Fruit fly (Drosophila melanogaster) whole organism, embryonic: ENCODE data around the gene Nrd1.

Experiments
- Bgb ChIP-seq: fragments of 200-800 bp; sonication (Bioruptor generic); IDR thresholded peaks from 2 replicates; pipeline ENCODE4 v1.3.6; 2022; ENCODE audit warnings: missing biosample characterization, missing genetic modification characterization; ENCODE audit not compliant: partially characterized antibody
- Bteb2 ChIP-seq: fragments of 200-800 bp; sonication (Bioruptor generic); optimal IDR thresholded peaks from 2 replicates; lab custom pipeline; 2016; ENCODE audit warnings: missing biosample characterization, missing genetic modification characterization
- CG10366 ChIP-seq: fragments of 200-800 bp; sonication (Bioruptor generic); IDR thresholded peaks from 2 replicates; pipeline ENCODE4 v1.3.6; 2022; ENCODE audit warnings: missing biosample characterization, missing genetic modification characterization
- CG11085 ChIP-seq: fragments of 200-800 bp; sonication (Bioruptor generic); IDR thresholded peaks from 2 replicates; pipeline ENCODE4 v1.3.6; 2022; ENCODE audit warnings: missing biosample characterization, missing genetic modification characterization
- CG11695 ChIP-seq: fragments of 200-800 bp; sonication (Bioruptor generic); IDR thresholded peaks from 3 replicates; pipeline ENCODE4 v1.3.6; 2022; ENCODE audit warnings: missing biosample characterization, missing genetic modification characterization
- CG12104 ChIP-seq: fragments of 200-800 bp; sonication (Bioruptor generic); optimal IDR thresholded peaks from 3 replicates; lab custom pipeline; 2016; ENCODE audit warnings: missing biosample characterization, missing genetic modification characterization
- CG12219 ChIP-seq: fragments of 200-800 bp; sonication (Bioruptor generic); optimal IDR thresholded peaks from 3 replicates; lab custom pipeline; 2018; ENCODE audit warnings: missing biosample characterization, mild to moderate bottlenecking, missing genetic modification characterization
- CG13424 ChIP-seq: fragments of 200-800 bp; sonication (Bioruptor generic); optimal IDR thresholded peaks from 2 replicates; lab custom pipeline; 2019; ENCODE audit warnings: missing biosample characterization, mild to moderate bottlenecking, missing genetic modification characterization, moderate library complexity
- CG13624 ChIP-seq: fragments of 200-800 bp; sonication (Bioruptor generic); optimal IDR thresholded peaks from 2 replicates; lab custom pipeline; 2016; ENCODE audit warnings: missing biosample characterization, missing genetic modification characterization
- CG15601 ChIP-seq: fragments of 200-800 bp; sonication (Bioruptor generic); optimal IDR thresholded peaks from 3 replicates; lab custom pipeline; 2019; ENCODE audit warnings: missing biosample characterization, mild to moderate bottlenecking, missing genetic modification characterization, moderate library complexity
- CG18476 ChIP-seq: fragments of 200-800 bp; sonication (Bioruptor generic); optimal IDR thresholded peaks from 2 replicates; lab custom pipeline; 2016; ENCODE audit warnings: missing biosample characterization, mild to moderate bottlenecking, missing genetic modification characterization
- CG32532 ChIP-seq: fragments of 200-800 bp; sonication (Bioruptor generic); IDR thresholded peaks from 2 replicates; pipeline ENCODE4 v1.3.6; 2022; ENCODE audit warnings: missing biosample characterization, missing genetic modification characterization
- CG33557 ChIP-seq: fragments of 200-800 bp; sonication (Bioruptor generic); optimal IDR thresholded peaks from 2 replicates; lab custom pipeline; 2019; ENCODE audit warnings: missing biosample characterization, mild to moderate bottlenecking, missing genetic modification characterization, moderate library complexity
- CG6654 ChIP-seq: fragments of 200-800 bp; sonication (Bioruptor generic); optimal IDR thresholded peaks from 2 replicates; lab custom pipeline; 2017; ENCODE audit warnings: missing biosample characterization, mild to moderate bottlenecking, missing genetic modification characterization
- CG7556 ChIP-seq: fragments of 200-800 bp; sonication (Bioruptor generic); optimal IDR thresholded peaks from 2 replicates; lab custom pipeline; 2017; ENCODE audit warnings: missing biosample characterization, mild to moderate bottlenecking, missing genetic modification characterization
- CG7928 ChIP-seq: fragments of 200-800 bp; sonication (Bioruptor generic); optimal IDR thresholded peaks from 2 replicates; lab custom pipeline; 2017; ENCODE audit warnings: missing biosample characterization, mild to moderate bottlenecking, missing genetic modification characterization
- CG8089 ChIP-seq: fragments of 200-800 bp; sonication (Bioruptor generic); optimal IDR thresholded peaks from 3 replicates; lab custom pipeline; 2016; ENCODE audit warnings: missing biosample characterization, missing genetic modification characterization
- CG8281 ChIP-seq: fragments of 200-800 bp; sonication (Bioruptor generic); optimal IDR thresholded peaks from 2 replicates; lab custom pipeline; 2018; ENCODE audit warnings: missing biosample characterization, mild to moderate bottlenecking, missing genetic modification characterization, moderate library complexity
- CG8944 ChIP-seq: fragments of 200-800 bp; sonication (Bioruptor generic); optimal IDR thresholded peaks from 3 replicates; lab custom pipeline; 2016; ENCODE audit warnings: missing biosample characterization, missing genetic modification characterization
- CG9727 ChIP-seq: fragments of 200-800 bp; sonication (Bioruptor generic); optimal IDR thresholded peaks from 3 replicates; lab custom pipeline; 2017; ENCODE audit warnings: missing biosample characterization, mild to moderate bottlenecking, missing genetic modification characterization
- CG9876 ChIP-seq: fragments of 200-800 bp; sonication (Bioruptor generic); optimal IDR thresholded peaks from 2 replicates; lab custom pipeline; 2016; ENCODE audit warnings: missing biosample characterization, missing genetic modification characterization
- Deaf1 ChIP-seq: fragments of 200-800 bp; optimal IDR thresholded peaks from 3 replicates; lab custom pipeline; 2019; ENCODE audit warnings: missing biosample characterization, mild to moderate bottlenecking, missing genetic modification characterization, moderate library complexity
- Doc3 ChIP-seq: fragments of 200-800 bp; sonication (Bioruptor generic); IDR thresholded peaks from 3 replicates; pipeline ENCODE4 v1.3.6; 2022; ENCODE audit warnings: missing biosample characterization, missing genetic modification characterization; ENCODE audit not compliant: partially characterized antibody
- Eip74EF ChIP-seq, 2 experiments: fragments of 200-800 bp in 1 of 2; fragments of >200 bp in 1 of 2; sonication (Bioruptor generic) in 1 of 2; optimal IDR thresholded peaks; 2 replicates each; lab custom pipeline; 2017 to 2019; ENCODE audit warnings: missing biosample characterization in 2 of 2, missing genetic modification characterization in 2 of 2, mild to moderate bottlenecking in 1 of 2, moderate library complexity in 1 of 2
- HLHmδ ChIP-seq: fragments of 200-800 bp; sonication (Bioruptor generic); optimal IDR thresholded peaks from 2 replicates; lab custom pipeline; 2018; ENCODE audit warnings: missing biosample characterization, mild to moderate bottlenecking, missing genetic modification characterization, moderate library complexity
- Hand ChIP-seq: fragments of 200-800 bp; sonication (Bioruptor generic); optimal IDR thresholded peaks from 2 replicates; lab custom pipeline; 2017; ENCODE audit warnings: mild to moderate bottlenecking, missing biosample characterization, missing genetic modification reagents, missing genetic modification characterization
- Hsf ChIP-seq: fragments of 200-800 bp; sonication (Bioruptor generic); optimal IDR thresholded peaks from 3 replicates; lab custom pipeline; 2016; ENCODE audit warnings: missing biosample characterization, missing genetic modification characterization
- Mes4 ChIP-seq: fragments of 200-800 bp; sonication (Bioruptor generic); optimal IDR thresholded peaks from 2 replicates; lab custom pipeline; 2016; ENCODE audit warnings: missing biosample characterization, missing genetic modification characterization
- Poxn ChIP-seq: fragments of 200-800 bp; sonication (Bioruptor generic); IDR thresholded peaks from 2 replicates; pipeline ENCODE4 v1.3.6; 2022; ENCODE audit warnings: missing biosample characterization, missing genetic modification characterization
- Ptx1 ChIP-seq: fragments of 200-800 bp; sonication (Bioruptor generic); IDR thresholded peaks from 2 replicates; pipeline ENCODE4 v1.3.6; 2022; ENCODE audit warnings: missing biosample characterization, missing genetic modification characterization
- Sin3A ChIP-seq: fragments of >200 bp; optimal IDR thresholded peaks from 2 replicates; lab custom pipeline; 2018
- Sry-δ ChIP-seq: fragments of 200-800 bp; sonication (Bioruptor generic); optimal IDR thresholded peaks from 2 replicates; lab custom pipeline; 2016; ENCODE audit warnings: missing biosample characterization, missing genetic modification characterization
- amos ChIP-seq: fragments of 200-800 bp; sonication (Bioruptor generic); IDR thresholded peaks from 2 replicates; pipeline ENCODE4 v1.3.6; 2022; ENCODE audit warnings: missing biosample characterization, missing genetic modification characterization; ENCODE audit not compliant: partially characterized antibody
- ash1 ChIP-seq: fragments of 200-800 bp; sonication (Bioruptor generic); optimal IDR thresholded peaks from 2 replicates; lab custom pipeline; 2018; ENCODE audit warnings: missing biosample characterization, mild to moderate bottlenecking, missing genetic modification characterization
- bcd ChIP-seq: fragments of 200-800 bp; sonication (Bioruptor generic); optimal IDR thresholded peaks from 2 replicates; lab custom pipeline; 2017; ENCODE audit warnings: missing biosample characterization, mild to moderate bottlenecking, missing genetic modification characterization
- br ChIP-seq: fragments of >200 bp; optimal IDR thresholded peaks from 2 replicates; lab custom pipeline; 2017
- btn ChIP-seq: fragments of 200-800 bp; sonication (Bioruptor generic); optimal IDR thresholded peaks from 2 replicates; lab custom pipeline; 2016; ENCODE audit warnings: missing biosample characterization, missing genetic modification characterization
- dati ChIP-seq: fragments of 200-800 bp; sonication (Bioruptor generic); IDR thresholded peaks from 2 replicates; pipeline ENCODE4 v1.3.6; 2022; ENCODE audit warnings: missing biosample characterization, missing genetic modification characterization
- gfzf ChIP-seq: fragments of 200-800 bp; sonication (Bioruptor generic); optimal IDR thresholded peaks from 2 replicates; lab custom pipeline; 2016; ENCODE audit warnings: missing biosample characterization, mild to moderate bottlenecking, missing genetic modification characterization, moderate library complexity
- gro ChIP-seq: fragments of 200-800 bp; sonication (Bioruptor generic); optimal IDR thresholded peaks from 2 replicates; lab custom pipeline; 2016; ENCODE audit warnings: missing biosample characterization, missing genetic modification characterization
- inv ChIP-seq: fragments of 200-800 bp; sonication (Bioruptor generic); IDR thresholded peaks from 2 replicates; pipeline ENCODE4 v1.3.6; 2022; ENCODE audit warnings: missing biosample characterization, missing genetic modification characterization; ENCODE audit not compliant: partially characterized antibody
- lola ChIP-seq, 3 experiments: fragments of >200 bp in 2 of 3; fragments of 200-800 bp in 1 of 3; sonication (Bioruptor generic) in 1 of 3; optimal IDR thresholded peaks; 2 replicates each; lab custom pipeline; 2017 to 2019; ENCODE audit warnings: missing biosample characterization in 3 of 3, missing genetic modification characterization in 3 of 3, mild to moderate bottlenecking in 1 of 3, moderate library complexity in 1 of 3
- mirr ChIP-seq: fragments of 200-800 bp; sonication (Bioruptor generic); optimal IDR thresholded peaks from 3 replicates; lab custom pipeline; 2018; ENCODE audit warnings: missing biosample characterization, mild to moderate bottlenecking, missing genetic modification characterization
- onecut ChIP-seq: fragments of 200-800 bp; sonication (Bioruptor generic); IDR thresholded peaks from 2 replicates; pipeline ENCODE4 v1.3.6; 2022; ENCODE audit warnings: missing biosample characterization, missing genetic modification characterization
- pros ChIP-seq: fragments of 200-800 bp; sonication (Bioruptor generic); optimal IDR thresholded peaks from 3 replicates; lab custom pipeline; 2019; ENCODE audit warnings: missing biosample characterization, mild to moderate bottlenecking, missing genetic modification characterization, moderate library complexity
- psq ChIP-seq: fragments of 200-800 bp; sonication (Bioruptor generic); optimal IDR thresholded peaks from 2 replicates; lab custom pipeline; 2017; ENCODE audit warnings: missing biosample characterization, missing genetic modification characterization
- row ChIP-seq: fragments of 200-800 bp; sonication (Bioruptor generic); IDR thresholded peaks from 3 replicates; pipeline ENCODE4 v1.3.6; 2022; ENCODE audit warnings: missing biosample characterization, missing genetic modification characterization
- sc ChIP-seq, 3 experiments: fragments of >200 bp in 2 of 3; fragments of 200-800 bp in 1 of 3; sonication (Bioruptor generic) in 1 of 3; optimal IDR thresholded peaks; 2 replicates in 2 of 3; 3 replicates in 1 of 3; lab custom pipeline; 2017; ENCODE audit warnings: mild to moderate bottlenecking in 1 of 3, missing biosample characterization in 1 of 3, missing genetic modification characterization in 1 of 3, missing genetic modification reagents in 1 of 3
- sob ChIP-seq: fragments of 200-800 bp; sonication (Bioruptor generic); IDR thresholded peaks from 2 replicates; pipeline ENCODE4 v1.3.6; 2022; ENCODE audit warnings: missing biosample characterization, missing genetic modification characterization
- usp ChIP-seq: fragments of >200 bp; optimal IDR thresholded peaks from 2 replicates; lab custom pipeline; 2017; ENCODE audit warnings: missing biosample characterization, missing genetic modification characterization
- wek ChIP-seq: fragments of 200-800 bp; sonication (Bioruptor generic); optimal IDR thresholded peaks from 3 replicates; lab custom pipeline; 2018; ENCODE audit warnings: missing biosample characterization, mild to moderate bottlenecking, missing genetic modification characterization, moderate library complexity

The Nrd1 gene

DNA sequence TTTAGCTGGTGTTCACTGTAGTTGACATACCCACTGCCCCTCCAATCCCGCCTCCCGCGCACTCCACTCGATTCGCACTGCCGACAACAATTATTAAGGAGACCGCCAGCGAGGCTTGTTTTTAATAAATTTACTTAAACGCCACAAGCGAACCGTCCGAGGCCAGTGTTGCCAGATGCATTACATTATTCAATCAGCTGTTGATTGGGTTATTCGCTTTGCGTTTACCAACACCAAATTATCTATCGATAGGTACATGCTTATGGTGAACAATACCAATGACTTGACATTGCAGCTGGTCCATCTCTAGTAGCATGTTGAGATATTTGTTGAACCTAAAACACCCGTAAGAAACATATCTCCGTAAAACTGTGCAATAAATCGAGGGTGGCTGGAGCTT is 18.3 kb upstream of the Nrd1 start, which contains the start of the genes CG10353 and SelG (continued):
- TF ChIP-seq CG33557 (GFP tag; lab: Kevin White, UChicago) (no peak), CG12104 (GFP tag; lab: Kevin White, UChicago) (no peak), Doc3 (peak; percentile 74; the same call in 2 of the 3 replicates), gfzf (GFP tag; lab: Kevin White, UChicago) (peak; percentile 37), CG7928 (no peak), wek (GFP tag; lab: Kevin White, UChicago) (peak; percentile 54), CG32532 (no peak), inv (GFP tag; lab: Robert Waterston, UW) (peak; percentile 75), HLHmδ (GFP tag; lab: Kevin White, UChicago) (no peak), CG18476 (GFP tag; lab: Kevin White, UChicago) (no peak), Bgb (peak; percentile 90), amos (peak; percentile 89), psq (GFP tag; lab: Kevin White, UChicago) (no peak), row (GFP tag; lab: Robert Waterston, UW) (peak; percentile 58), CG15601 (tag; lab: Kevin White, UChicago) (peak; percentile 47), CG11085 (GFP tag; lab: Robert Waterston, UW) (no peak), CG11695 (GFP tag; lab: Robert Waterston, UW) (no peak), CG8944 (GFP tag; lab: Kevin White, UChicago) (peak; percentile 46), bcd (peak; percentile 26), CG9727 (GFP tag; lab: Kevin White, UChicago) (no peak), Hand (GFP tag; lab: Kevin White, UChicago) (no peak), CG12219 (no peak), CG8089 (GFP tag; lab: Kevin White, UChicago) (no peak), Sry-δ (GFP tag; lab: Kevin White, UChicago) (peak; percentile 95), dati (GFP tag; lab: Robert Waterston, UW) (no peak), CG13624 (GFP tag; lab: Kevin White, UChicago) (peak; percentile 59), usp (no peak), Bteb2 (GFP tag; lab: Kevin White, UChicago) (peak; percentile 41), Hsf (GFP tag; lab: Kevin White, UChicago) (peak; percentile 22), CG9876 (GFP tag; lab: Kevin White, UChicago) (no peak), CG8281 (no peak), sob (GFP tag; lab: Robert Waterston, UW) (peak; percentile 53), ash1 (peak; percentile 10), CG10366 (GFP tag; lab: Robert Waterston, UW) (0 out of 2 replicates have a peak, but pooled peaks have one; percentile 11), pros (GFP tag; lab: Kevin White, UChicago) (no peak), btn (GFP tag; lab: Kevin White, UChicago) (no peak), Deaf1 (peak; percentile 9), mirr (GFP tag; lab: Kevin White, UChicago) (peak; percentile 59), sc (optimal IDR thresholded peaks at IDR 0.05; lab: Kevin White, UChicago) (no peak), sc (GFP tag; optimal IDR thresholded peaks at IDR 0.05; lab: Kevin White, UChicago) (no peak), CG6654 (GFP tag; lab: Kevin White, UChicago) (no peak), lola (GFP tag; optimal IDR thresholded peaks at IDR 0.05; lab: Kevin White, UChicago) (no peak), Mes4 (GFP tag; lab: Kevin White, UChicago) (peak; percentile 10), Sin3A (lab: Kevin White, UChicago) (peak; percentile 35), gro (GFP tag; lab: Kevin White, UChicago) (peak; percentile 50), Poxn (GFP tag; lab: Robert Waterston, UW) (no peak), CG13424 (peak; percentile 13), Ptx1 (no peak), Eip74EF (GFP tag; optimal IDR thresholded peaks at IDR 0.05; lab: Kevin White, UChicago) (no peak), br (lab: Kevin White, UChicago) (no peak), CG7556 (GFP tag; lab: Kevin White, UChicago) (no peak), onecut (GFP tag; lab: Robert Waterston, UW) (no peak)
